Worm (Caenorhabditis elegans) whole organism, L3 larva: ENCODE results near the gene piki-1.

Experiments
- aly-2 ChIP-seq: fragments of 150-350 bp; optimal IDR thresholded peaks from 2 replicates; lab custom pipeline; 2014; ENCODE audit warnings: missing biosample characterization, missing genetic modification characterization
- ceh-28 ChIP-seq: fragments of 150-350 bp; optimal IDR thresholded peaks from 2 replicates; lab custom pipeline; 2014; ENCODE audit warnings: missing biosample characterization, missing genetic modification reagents, missing genetic modification characterization
- ceh-82 ChIP-seq: fragments of 150-350 bp; optimal IDR thresholded peaks from 2 replicates; lab custom pipeline; 2014; ENCODE audit warnings: missing biosample characterization, missing genetic modification characterization
- ceh-9 ChIP-seq: sonication (generic microtip); optimal IDR thresholded peaks from 2 replicates; lab custom pipeline; 2018; ENCODE audit warnings: missing biosample characterization, missing genetic modification characterization
- fkh-10 ChIP-seq: sonication (generic microtip); optimal IDR thresholded peaks from 2 replicates; lab custom pipeline; 2017; ENCODE audit warnings: missing biosample characterization, missing genetic modification reagents, missing genetic modification characterization
- lin-39 ChIP-seq: fragments of 150-350 bp; optimal IDR thresholded peaks from 2 replicates; lab custom pipeline; 2018; ENCODE audit warnings: missing biosample characterization, missing genetic modification reagents, missing genetic modification characterization
- nfya-1 ChIP-seq: sonication (generic microtip); optimal IDR thresholded peaks from 2 replicates; lab custom pipeline; 2017; ENCODE audit warnings: missing genetic modification characterization, mild to moderate bottlenecking, missing compliant biosample characterization, antibody characterized with exemption, moderate library complexity; ENCODE audit not compliant: insufficient read depth
- nhr-11 ChIP-seq: fragments of 150-350 bp; optimal IDR thresholded peaks from 2 replicates; lab custom pipeline; 2014; ENCODE audit warnings: missing biosample characterization, missing genetic modification characterization
- nhr-237 ChIP-seq: fragments of 150-350 bp; optimal IDR thresholded peaks from 2 replicates; lab custom pipeline; 2014; ENCODE audit warnings: missing biosample characterization, missing genetic modification characterization
- nhr-25 ChIP-seq: sonication (generic microtip); optimal IDR thresholded peaks from 2 replicates; lab custom pipeline; 2017; ENCODE audit warnings: missing biosample characterization, missing genetic modification characterization
- pha-4 ChIP-seq: fragments of 150-350 bp; optimal IDR thresholded peaks from 2 replicates; lab custom pipeline; 2014; ENCODE audit warnings: missing biosample characterization, missing genetic modification reagents, missing genetic modification characterization
- snpc-4 ChIP-seq: fragments of 150-350 bp; optimal IDR thresholded peaks from 2 replicates; lab custom pipeline; 2014; ENCODE audit warnings: missing biosample characterization, missing genetic modification characterization
- unc-62 ChIP-seq: fragments of 150-350 bp; sonication (generic microtip); optimal IDR thresholded peaks from 4 replicates; lab custom pipeline; 2014; ENCODE audit warnings: missing biosample characterization, missing genetic modification reagents, missing genetic modification characterization
- zag-1 ChIP-seq: fragments of 150-350 bp; optimal IDR thresholded peaks from 2 replicates; lab custom pipeline; 2014; ENCODE audit warnings: missing biosample characterization, missing genetic modification characterization

DNA sequence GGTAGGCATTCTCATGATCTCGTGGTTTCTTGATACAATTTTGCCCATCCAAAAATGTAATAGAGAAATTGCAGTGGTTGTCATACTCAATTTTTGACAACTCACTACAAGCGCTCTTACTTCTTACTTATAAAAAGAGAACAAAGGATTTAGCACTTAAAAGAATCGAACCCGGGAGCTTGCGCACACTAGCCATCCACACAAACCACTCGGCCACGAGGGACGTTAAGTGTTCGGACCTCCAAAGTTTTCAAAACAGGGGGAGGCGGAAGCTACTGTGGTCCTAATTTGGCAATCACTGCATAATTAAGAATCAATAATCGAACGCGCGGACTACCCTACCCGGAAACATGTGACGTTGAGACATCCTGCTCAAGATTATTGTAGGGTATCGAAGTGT is 3.5 kb downstream of the piki-1 start:
- no peak for TF ChIP-seq unc-62 (GFP tag; lab: Kevin White, UChicago)
- no peak for TF ChIP-seq nhr-25 (tag; lab: Kevin White, UChicago)
- TF ChIP-seq snpc-4 (tag; lab: Kevin White, UChicago), result no peak
- no peak for TF ChIP-seq aly-2 (tag; lab: Kevin White, UChicago)
- no peak for TF ChIP-seq pha-4
- TF ChIP-seq nhr-237 (tag; lab: Kevin White, UChicago), result no peak
- TF ChIP-seq ceh-9 (tag; lab: Kevin White, UChicago), result no peak
- TF ChIP-seq nhr-11 (tag; lab: Kevin White, UChicago), result no peak
- no peak for TF ChIP-seq zag-1 (tag; lab: Kevin White, UChicago)
- TF ChIP-seq ceh-82 (tag; lab: Kevin White, UChicago), result no peak
- no peak for TF ChIP-seq ceh-28 (tag; lab: Kevin White, UChicago)
- TF ChIP-seq lin-39 (tag; lab: Kevin White, UChicago), result no peak
- no peak for TF ChIP-seq fkh-10
- TF ChIP-seq nfya-1 (tag; lab: Kevin White, UChicago), result no peak
